Worm (Caenorhabditis elegans) whole organism, L4/young adult: Measurements from ENCODE around the gene ZK1290.7.

Experiments used
- W03F9.2 ChIP-seq: fragments of 150-350 bp; optimal IDR thresholded peaks from 2 replicates; lab custom pipeline; 2014; ENCODE audit warnings: missing biosample characterization, missing genetic modification characterization
- dao-5 ChIP-seq: sonication (generic microtip); optimal IDR thresholded peaks from 2 replicates; lab custom pipeline; 2016; ENCODE audit warnings: missing genotype, missing genetic modification characterization, moderate library complexity, missing compliant biosample characterization

- TF ChIP-seq W03F9.2 (tag; lab: Kevin White, UChicago) (no peak), dao-5 (tag; lab: Kevin White, UChicago) (no peak)
Measured at ce11 chrII:7534934-7535333, 9.6 kb upstream of the ZK1290.7 start, which contains the start of gene ZK1290.13.
